Worm (Caenorhabditis elegans) whole organism, L3 larva: ENCODE data around the gene cest-4.

ENCODE experiments used
- R02D3.7 ChIP-seq: fragments of 150-350 bp; optimal IDR thresholded peaks from 2 replicates; lab custom pipeline; 2014; ENCODE audit warnings: missing biosample characterization, missing genetic modification characterization
- ama-1 ChIP-seq: fragments of 150-350 bp; optimal IDR thresholded peaks from 2 replicates; lab custom pipeline; 2018
- egl-27 ChIP-seq: sonication (generic microtip); optimal IDR thresholded peaks from 4 replicates; lab custom pipeline; 2017; ENCODE audit warnings: missing biosample characterization, missing genetic modification reagents, missing genetic modification characterization
- elt-2 ChIP-seq: sonication (generic microtip); optimal IDR thresholded peaks from 2 replicates; lab custom pipeline; 2016; ENCODE audit warnings: missing genetic modification reagents, mild to moderate bottlenecking, missing genetic modification characterization, missing compliant biosample characterization
- nhr-23 ChIP-seq: fragments of 150-350 bp; optimal IDR thresholded peaks from 2 replicates; lab custom pipeline; 2014; ENCODE audit warnings: missing biosample characterization, missing genetic modification reagents, missing genetic modification characterization
- nhr-25 ChIP-seq: sonication (generic microtip); optimal IDR thresholded peaks from 2 replicates; lab custom pipeline; 2017; ENCODE audit warnings: missing biosample characterization, missing genetic modification characterization
- nhr-76 ChIP-seq: fragments of 150-350 bp; sonication (generic microtip); optimal IDR thresholded peaks from 5 replicates; lab custom pipeline; 2014; ENCODE audit warnings: missing biosample characterization, missing genetic modification characterization
- sea-2 ChIP-seq: fragments of 150-350 bp; sonication (generic microtip); optimal IDR thresholded peaks from 4 replicates; lab custom pipeline; 2014; ENCODE audit warnings: missing biosample characterization, missing genetic modification reagents, missing genetic modification characterization

DNA sequence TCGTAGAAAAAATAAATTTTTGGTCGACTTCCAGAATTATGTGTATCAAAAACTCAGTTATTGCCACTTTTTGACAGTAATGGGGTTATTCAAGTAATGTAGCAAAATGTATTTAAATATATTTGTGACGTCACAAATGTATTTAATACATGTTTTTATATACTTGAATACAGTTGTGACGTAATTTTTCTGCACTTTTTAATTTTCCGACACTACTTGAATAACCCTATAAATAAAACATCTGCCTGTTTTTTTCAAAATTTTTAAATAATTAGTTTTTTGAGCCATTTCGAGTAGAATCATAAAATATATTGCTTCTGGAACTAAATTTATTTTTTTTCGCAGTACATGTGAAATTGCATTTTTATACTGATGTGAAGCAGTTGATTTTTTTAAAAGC, 1.2 kb upstream of the cest-4 start:
- TF ChIP-seq elt-2 (tag; lab: Kevin White, UChicago) = no peak
- TF ChIP-seq sea-2 (GFP tag; lab: Kevin White, UChicago) = no peak
- TF ChIP-seq R02D3.7 (tag; lab: Kevin White, UChicago) = no peak
- TF ChIP-seq nhr-25 (tag; lab: Kevin White, UChicago) = no peak
- no peak for TF ChIP-seq nhr-76 (tag; lab: Kevin White, UChicago)
- TF ChIP-seq egl-27 = no peak
- no peak for TF ChIP-seq ama-1 (lab: Kevin White, UChicago)
- TF ChIP-seq nhr-23 (tag; lab: Kevin White, UChicago) = no peak
